Fruit fly (Drosophila melanogaster): ENCODE measurements around the gene HLH4C.
A peak's percentile ranks its signal among the peaks of the same experiment; 100 is the strongest.

Gene HLH4C

dm6 chrX:4686150-4686549 lies 38.9 kb upstream of the HLH4C start:
- TF ChIP-seq CG10366 (GFP tag; IDR thresholded peaks at IDR 0.05), result no peak
- TF ChIP-seq ranshi (GFP tag; IDR thresholded peaks at IDR 0.05), result no peak
- no peak for TF ChIP-seq otp (GFP tag; IDR thresholded peaks at IDR 0.05)
- no peak for TF ChIP-seq CG16813 (GFP tag; IDR thresholded peaks at IDR 0.05; ENCODE audit: partially characterized antibody)
- no peak for TF ChIP-seq CG13424 (tag; optimal IDR thresholded peaks at IDR 0.05)
- no peak for TF ChIP-seq Dbx (GFP tag; IDR thresholded peaks at IDR 0.05)
- TF ChIP-seq CG15514 (GFP tag; optimal IDR thresholded peaks at IDR 0.05), result peak; percentile 6
- TF ChIP-seq row (GFP tag; IDR thresholded peaks at IDR 0.05), result no peak
- TF ChIP-seq CG32532 (GFP tag; IDR thresholded peaks at IDR 0.05), result no peak
- no peak for TF ChIP-seq ATbp (GFP tag; optimal IDR thresholded peaks at IDR 0.05)
- TF ChIP-seq CG4707 (GFP tag; optimal IDR thresholded peaks at IDR 0.05), result no peak
- no peak for TF ChIP-seq CG7963 (GFP tag; IDR thresholded peaks at IDR 0.05; ENCODE audit: partially characterized antibody)
- TF ChIP-seq Dll (GFP tag; IDR thresholded peaks at IDR 0.05; ENCODE audit: partially characterized antibody), result no peak
- peak; percentile 6 for TF ChIP-seq CG34376 (GFP tag; optimal IDR thresholded peaks at IDR 0.05)
- TF ChIP-seq CG7357 (GFP tag; IDR thresholded peaks at IDR 0.05), result no peak
- no peak for TF ChIP-seq Atf3 (GFP tag; optimal IDR thresholded peaks at IDR 0.05)
- no peak for TF ChIP-seq ara (GFP tag; IDR thresholded peaks at IDR 0.05)
- TF ChIP-seq Dip3 (GFP tag; optimal IDR thresholded peaks at IDR 0.05), result no peak
- TF ChIP-seq CG11695 (GFP tag; IDR thresholded peaks at IDR 0.05), result no peak
- no peak for TF ChIP-seq CG2199 (GFP tag; IDR thresholded peaks at IDR 0.05)
- TF ChIP-seq CG6791 (GFP tag; IDR thresholded peaks at IDR 0.05; ENCODE audit: partially characterized antibody), result 0 out of 3 replicates have a peak, but pooled peaks have one; percentile 24
- TF ChIP-seq B-H1 (GFP tag; IDR thresholded peaks at IDR 0.05), result no peak
- TF ChIP-seq CTCF (GFP tag; optimal IDR thresholded peaks at IDR 0.05), result no peak
- no peak for TF ChIP-seq shn (GFP tag; optimal IDR thresholded peaks at IDR 0.05)
- TF ChIP-seq CG14667 (GFP tag; IDR thresholded peaks at IDR 0.05), result no peak
- no peak for TF ChIP-seq ap (GFP tag; IDR thresholded peaks at IDR 0.05)
- no peak for TF ChIP-seq Tbp (GFP tag; optimal IDR thresholded peaks at IDR 0.05)
- no peak for TF ChIP-seq CG12659 (GFP tag; optimal IDR thresholded peaks at IDR 0.05)
- no peak for TF ChIP-seq CG14710 (tag; optimal IDR thresholded peaks at IDR 0.05)
- no peak for TF ChIP-seq CG13894 (tag; optimal IDR thresholded peaks at IDR 0.05)
- TF ChIP-seq cg (GFP tag; optimal IDR thresholded peaks at IDR 0.05), result peak; percentile 94
- TF ChIP-seq D19B (GFP tag; optimal IDR thresholded peaks at IDR 0.05), result no peak
- TF ChIP-seq lab (GFP tag; optimal IDR thresholded peaks at IDR 0.05), result peak; percentile 46
- no peak for TF ChIP-seq CG1233 (GFP tag; optimal IDR thresholded peaks at IDR 0.05)
- no peak for TF ChIP-seq Asciz (GFP tag; optimal IDR thresholded peaks at IDR 0.05)
- TF ChIP-seq CG10959 (GFP tag; IDR thresholded peaks at IDR 0.05), result no peak
- no peak for TF ChIP-seq mirr (GFP tag; optimal IDR thresholded peaks at IDR 0.05)
- TF ChIP-seq CG15601 (tag; optimal IDR thresholded peaks at IDR 0.05), result no peak
- TF ChIP-seq NfI (GFP tag; optimal IDR thresholded peaks at IDR 0.05), result peak; percentile 4
- no peak for TF ChIP-seq ato (GFP tag; IDR thresholded peaks at IDR 0.05; ENCODE audit: partially characterized antibody)
- no peak for TF ChIP-seq gro (GFP tag; optimal IDR thresholded peaks at IDR 0.05)
- TF ChIP-seq CG7786 (GFP tag; optimal IDR thresholded peaks at IDR 0.05), result no peak
- TF ChIP-seq CG6854 (GFP tag; optimal IDR thresholded peaks at IDR 0.05), result no peak
- TF ChIP-seq CG18764 (GFP tag; optimal IDR thresholded peaks at IDR 0.05), result no peak
- TF ChIP-seq eyg (GFP tag; optimal IDR thresholded peaks at IDR 0.05), result no peak
- TF ChIP-seq CG1602 (GFP tag; optimal IDR thresholded peaks at IDR 0.05), result no peak
- TF ChIP-seq Doc3 (GFP tag; IDR thresholded peaks at IDR 0.05; ENCODE audit: partially characterized antibody), result no peak
- no peak for TF ChIP-seq gsb-n (tag; optimal IDR thresholded peaks at IDR 0.05)
- no peak for TF ChIP-seq CG1647 (GFP tag; optimal IDR thresholded peaks at IDR 0.05)
- no peak for TF ChIP-seq ken (GFP tag; IDR thresholded peaks at IDR 0.05)
- TF ChIP-seq CG2678 (tag; optimal IDR thresholded peaks at IDR 0.05), result peak; percentile 21
- TF ChIP-seq gt (GFP tag; IDR thresholded peaks at IDR 0.05), result no peak

Measured in whole organism, embryonic.